Worm (Caenorhabditis elegans): ENCODE data around the gene EGAP2.1.

EGAP2.1 gene

DNA sequence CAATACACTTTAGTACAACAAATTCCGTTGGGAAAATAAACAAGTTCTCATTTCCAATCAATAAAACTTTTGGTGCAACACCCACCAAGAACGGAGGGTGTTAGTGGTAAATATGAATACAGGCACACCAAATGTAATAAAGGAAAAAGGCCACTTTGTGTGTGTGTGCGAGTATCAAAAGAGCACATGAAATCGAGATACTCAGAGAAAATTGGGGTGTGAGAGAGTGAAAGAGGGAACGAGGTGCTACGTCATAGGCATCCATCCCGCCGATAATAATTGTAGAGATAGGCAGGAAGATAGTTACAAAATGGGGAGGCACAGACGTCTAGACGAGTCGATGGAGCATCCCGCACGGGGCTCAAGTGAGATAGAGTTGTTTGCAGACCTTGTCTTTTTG, 3.4 kb upstream of the EGAP2.1 start:
- TF ChIP-seq mxl-1 (tag; optimal IDR thresholded peaks at IDR 0.05) (no peak), hmg-1.2 (GFP tag; IDR thresholded peaks at IDR 0.05) (peak; percentile 77), nhr-80 (tag; optimal IDR thresholded peaks at IDR 0.05) (peak; percentile 55), B0336.3 (GFP tag; IDR thresholded peaks at IDR 0.05) (0 out of 2 replicates have a peak, but pooled peaks have one; percentile 21), cebp-1 (GFP tag; IDR thresholded peaks at IDR 0.05) (no peak), cebp-1 (tag; optimal IDR thresholded peaks at IDR 0.05) (peak; percentile 21)

DNA sequence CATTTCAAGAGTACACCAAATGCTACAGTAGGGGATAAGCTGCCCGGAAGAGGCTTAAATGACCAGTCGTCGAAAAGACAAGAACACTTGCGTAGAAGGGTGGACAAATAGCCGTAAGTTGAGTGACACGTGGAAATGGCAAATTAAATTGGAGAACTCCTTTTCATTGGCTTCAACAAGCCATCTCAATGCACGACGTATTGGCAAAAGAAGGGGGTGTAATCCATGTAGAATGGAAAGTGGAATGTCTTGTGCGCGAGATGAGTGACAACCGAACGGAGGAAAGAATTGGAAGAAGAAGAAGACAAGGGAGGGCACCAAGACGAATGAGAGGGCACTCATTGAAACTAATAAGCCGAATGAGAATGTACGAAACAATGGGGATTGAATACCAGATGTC, 2.5 kb upstream of the EGAP2.1 start:
- no peak for TF ChIP-seq ceh-27 (GFP tag; optimal IDR thresholded peaks at IDR 0.05)
- TF ChIP-seq K11D2.4 (GFP tag; IDR thresholded peaks at IDR 0.05): no peak
- TF ChIP-seq lsl-1 (GFP tag; optimal IDR thresholded peaks at IDR 0.05): no peak
- TF ChIP-seq snpc-4 (GFP tag; optimal IDR thresholded peaks at IDR 0.05): no peak
- no peak for TF ChIP-seq snpc-4 (tag; optimal IDR thresholded peaks at IDR 0.05)
- no peak for TF ChIP-seq Y56A3A.18 (GFP tag; IDR thresholded peaks at IDR 0.05)
- no peak for TF ChIP-seq nhr-179 (tag; optimal IDR thresholded peaks at IDR 0.05)
- TF ChIP-seq akir-1 (GFP tag; optimal IDR thresholded peaks at IDR 0.05): no peak

DNA sequence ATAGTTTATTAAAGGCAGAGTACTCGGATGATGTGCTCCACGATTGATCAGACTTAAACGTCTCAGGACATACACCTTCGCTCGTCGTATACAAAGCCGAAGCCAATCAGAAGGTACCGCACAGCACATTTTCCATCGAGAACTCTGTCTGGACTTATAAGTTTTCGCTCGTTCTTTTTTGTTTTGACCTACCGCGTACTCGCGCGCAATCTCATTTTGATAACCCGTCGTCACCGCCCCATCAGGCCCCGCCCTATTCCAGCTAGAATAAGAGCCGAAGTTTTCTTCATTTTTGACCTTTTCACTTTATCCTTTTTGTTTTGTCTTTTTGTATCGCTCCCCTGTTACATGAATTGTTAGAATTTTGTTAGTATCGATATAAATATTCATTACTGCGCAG, 1.6 kb upstream of the EGAP2.1 start, which contains the start of gene EGAP2.2:
EGAP2.2 (plus strand) TSS at position 301 of the 400 bp plus-strand sequence.
- TF ChIP-seq F57C9.4 (tag; optimal IDR thresholded peaks at IDR 0.05) (no peak), nhr-90 (tag; optimal IDR thresholded peaks at IDR 0.05) (no peak), egl-18 (GFP tag; IDR thresholded peaks at IDR 0.05) (0 out of 2 replicates have a peak, but pooled peaks have one; percentile 50), attf-5 (GFP tag; optimal IDR thresholded peaks at IDR 0.05) (no peak), pbrm-1 (GFP tag; IDR thresholded peaks at IDR 0.05) (no peak), tlf-1 (GFP tag; optimal IDR thresholded peaks at IDR 0.05) (no peak), bed-2 (GFP tag; IDR thresholded peaks at IDR 0.05) (no peak)

DNA sequence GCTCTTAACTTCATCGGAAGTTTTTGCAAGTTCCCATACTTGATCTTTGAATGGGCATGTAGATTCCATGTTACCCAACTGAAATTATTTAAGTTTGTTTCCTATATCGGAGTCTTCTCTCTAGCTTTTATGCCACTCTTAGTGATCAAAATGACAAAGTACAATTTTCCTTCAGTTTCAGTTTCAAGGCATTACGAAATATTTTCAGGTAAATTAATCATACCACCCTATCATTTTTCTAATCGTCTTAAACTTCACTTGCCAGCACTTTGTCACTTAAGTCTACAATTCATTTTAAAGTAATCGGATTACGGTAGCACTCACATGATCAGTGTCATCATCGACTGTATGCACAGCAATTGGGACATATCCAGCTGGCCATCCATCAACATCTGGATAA, 3.5 kb downstream of the EGAP2.1 start:
- no peak for TF ChIP-seq somi-1 (GFP tag; optimal IDR thresholded peaks at IDR 0.05)
- TF ChIP-seq nfyb-1 (GFP tag; IDR thresholded peaks at IDR 0.05): no peak
- peak; percentile 52 for TF ChIP-seq nhr-80 (tag; optimal IDR thresholded peaks at IDR 0.05)
- TF ChIP-seq cebp-1 (GFP tag; IDR thresholded peaks at IDR 0.05): no peak
- peak; percentile 74 for TF ChIP-seq cebp-1 (tag; optimal IDR thresholded peaks at IDR 0.05)

DNA sequence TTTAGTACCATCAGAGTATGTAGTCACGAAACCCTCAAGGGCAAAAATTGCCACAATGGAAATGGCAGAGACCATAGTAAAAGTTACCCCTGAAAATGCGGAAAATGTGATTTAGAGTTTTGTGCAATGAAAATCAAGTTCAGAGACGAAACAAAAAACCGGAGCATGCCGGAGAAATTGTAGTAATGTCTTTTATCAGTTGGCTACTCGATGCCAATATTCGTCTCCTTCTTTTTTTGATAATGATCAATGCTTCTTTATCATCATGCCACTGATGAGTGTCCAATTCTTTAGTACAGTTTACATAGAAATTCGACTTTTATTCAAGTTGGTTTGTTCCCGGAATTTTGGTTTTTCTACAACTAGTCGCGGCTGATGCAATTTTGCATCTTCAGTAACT, 4.5 kb downstream of the EGAP2.1 start, which contains the start of gene pho-1:
pho-1 (minus strand) TSS at position 89 of the 400 bp plus-strand sequence.
- TF ChIP-seq ceh-58 (GFP tag; IDR thresholded peaks at IDR 0.05): no peak
- TF ChIP-seq bed-2 (GFP tag; IDR thresholded peaks at IDR 0.05): no peak
- TF ChIP-seq athp-1 (tag; optimal IDR thresholded peaks at IDR 0.05): no peak
- peak; percentile 66 for TF ChIP-seq nhr-80 (tag; optimal IDR thresholded peaks at IDR 0.05)
- TF ChIP-seq hrde-1 (tag; optimal IDR thresholded peaks at IDR 0.05; ENCODE audit: borderline replicate concordance): no peak
- no peak for TF ChIP-seq tlf-1 (GFP tag; optimal IDR thresholded peaks at IDR 0.05)
- TF ChIP-seq zim-3 (tag; optimal IDR thresholded peaks at IDR 0.05): no peak

DNA sequence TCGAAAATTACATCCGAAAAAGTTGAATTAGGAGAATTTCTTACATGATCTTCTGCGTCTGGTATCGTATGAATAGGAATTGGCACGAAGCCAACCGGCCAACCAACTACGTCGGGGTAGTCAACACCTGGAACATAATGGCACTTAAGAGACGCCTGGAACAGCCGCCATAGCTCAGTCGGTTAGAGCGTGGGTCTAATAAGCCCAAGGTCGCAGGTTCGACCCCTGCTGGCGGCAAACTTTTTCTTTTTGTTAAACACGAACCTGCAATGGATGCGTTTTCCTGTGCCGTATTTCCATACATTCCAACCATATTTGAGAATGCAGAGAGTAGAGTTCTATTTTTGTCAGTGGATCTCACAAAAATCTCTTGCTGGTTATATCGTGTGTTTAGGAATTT, 6.5 kb downstream of the EGAP2.1 start:
- no peak for TF ChIP-seq atf-7 (tag; optimal IDR thresholded peaks at IDR 0.05)
- no peak for TF ChIP-seq gei-17 (GFP tag; optimal IDR thresholded peaks at IDR 0.05)
- no peak for TF ChIP-seq tbx-9 (tag; optimal IDR thresholded peaks at IDR 0.05; ENCODE audit: borderline replicate concordance)
- peak; percentile 33 for TF ChIP-seq die-1 (tag; optimal IDR thresholded peaks at IDR 0.05)
- TF ChIP-seq attf-5 (GFP tag; optimal IDR thresholded peaks at IDR 0.05): peak; percentile 36
- TF ChIP-seq F57C9.4 (tag; optimal IDR thresholded peaks at IDR 0.05): no peak
- TF ChIP-seq ZK185.1 (tag; optimal IDR thresholded peaks at IDR 0.05; ENCODE audit: poor library complexity, severe bottlenecking): peak; percentile 46
- peak; percentile 59 for TF ChIP-seq hmg-1.2 (GFP tag; IDR thresholded peaks at IDR 0.05)
- TF ChIP-seq nhr-80 (tag; optimal IDR thresholded peaks at IDR 0.05): peak; percentile 18
- no peak for TF ChIP-seq ets-4 (GFP tag; optimal IDR thresholded peaks at IDR 0.05)
- TF ChIP-seq lsy-27 (tag; optimal IDR thresholded peaks at IDR 0.05; ENCODE audit: borderline replicate concordance, insufficient read depth): no peak
- no peak for TF ChIP-seq fkh-3 (tag; optimal IDR thresholded peaks at IDR 0.05)
- TF ChIP-seq unc-130 (GFP tag; optimal IDR thresholded peaks at IDR 0.05): no peak
- TF ChIP-seq ceh-100 (GFP tag; IDR thresholded peaks at IDR 0.05): peak; percentile 29; the same call in 1 of the 2 replicates
- TF ChIP-seq ztf-28 (GFP tag; IDR thresholded peaks at IDR 0.05): 0 out of 2 replicates have a peak, but pooled peaks have one; percentile 24
- TF ChIP-seq efl-1 (GFP tag; optimal IDR thresholded peaks at IDR 0.05): no peak
- no peak for TF ChIP-seq let-526 (GFP tag; IDR thresholded peaks at IDR 0.05)
